Fruit fly (Drosophila melanogaster) whole organism, embryonic: ENCODE data around the gene Mocs2A.
A peak's percentile ranks its signal among the peaks of the same experiment; 100 is the strongest.

Experiments
- B-H1 ChIP-seq: fragments of 200-800 bp; sonication (Bioruptor generic); IDR thresholded peaks from 3 replicates; pipeline ENCODE4 v1.3.6; 2022; ENCODE audit warnings: missing biosample characterization, missing genetic modification characterization
- B-H2 ChIP-seq: fragments of 200-800 bp; sonication (Bioruptor generic); optimal IDR thresholded peaks from 2 replicates; lab custom pipeline; 2018; ENCODE audit warnings: missing biosample characterization, mild to moderate bottlenecking, missing genetic modification characterization
- C15 ChIP-seq: fragments of 200-800 bp; sonication (Bioruptor generic); IDR thresholded peaks from 3 replicates; pipeline ENCODE4 v1.3.6; 2022; ENCODE audit warnings: missing biosample characterization, missing genetic modification characterization
- CG10267 ChIP-seq: fragments of 200-800 bp; sonication (Bioruptor generic); optimal IDR thresholded peaks from 2 replicates; lab custom pipeline; 2018; ENCODE audit warnings: missing biosample characterization, mild to moderate bottlenecking, missing genetic modification characterization, moderate library complexity
- CG11085 ChIP-seq: fragments of 200-800 bp; sonication (Bioruptor generic); IDR thresholded peaks from 2 replicates; pipeline ENCODE4 v1.3.6; 2022; ENCODE audit warnings: missing biosample characterization, missing genetic modification characterization
- CG14860 ChIP-seq: fragments of 200-800 bp; sonication (Bioruptor generic); IDR thresholded peaks from 3 replicates; pipeline ENCODE4 v1.3.6; 2022; ENCODE audit warnings: missing biosample characterization, missing genetic modification characterization; ENCODE audit not compliant: partially characterized antibody
- CG15479 ChIP-seq: fragments of 200-800 bp; sonication (Bioruptor generic); optimal IDR thresholded peaks from 3 replicates; lab custom pipeline; 2019; ENCODE audit warnings: missing biosample characterization, mild to moderate bottlenecking, missing genetic modification characterization, moderate library complexity
- CG15696 ChIP-seq: fragments of 200-800 bp; sonication (Bioruptor generic); optimal IDR thresholded peaks from 2 replicates; lab custom pipeline; 2019; ENCODE audit warnings: missing biosample characterization, mild to moderate bottlenecking, missing genetic modification characterization, moderate library complexity
- CG16779 ChIP-seq: fragments of 200-800 bp; sonication (Bioruptor generic); IDR thresholded peaks from 2 replicates; pipeline ENCODE4 v1.3.6; 2022; ENCODE audit warnings: missing biosample characterization, missing genetic modification characterization
- CG17359 ChIP-seq: fragments of 200-800 bp; sonication (Bioruptor generic); optimal IDR thresholded peaks from 3 replicates; lab custom pipeline; 2018; ENCODE audit warnings: missing biosample characterization, mild to moderate bottlenecking, missing genetic modification characterization, moderate library complexity
- CG33557 ChIP-seq: fragments of 200-800 bp; sonication (Bioruptor generic); optimal IDR thresholded peaks from 2 replicates; lab custom pipeline; 2019; ENCODE audit warnings: missing biosample characterization, mild to moderate bottlenecking, missing genetic modification characterization, moderate library complexity
- CG3838 ChIP-seq: fragments of 200-800 bp; sonication (Bioruptor generic); optimal IDR thresholded peaks from 3 replicates; lab custom pipeline; 2016; ENCODE audit warnings: missing biosample characterization, missing genetic modification characterization
- CG43689 ChIP-seq: fragments of 200-800 bp; sonication (Bioruptor generic); IDR thresholded peaks from 2 replicates; pipeline ENCODE4 v1.3.6; 2022; ENCODE audit warnings: missing biosample characterization, missing genetic modification characterization
- CG4424 ChIP-seq: fragments of 200-800 bp; sonication (Bioruptor generic); optimal IDR thresholded peaks from 3 replicates; lab custom pipeline; 2016; ENCODE audit warnings: missing biosample characterization, missing genetic modification characterization
- CG7556 ChIP-seq: fragments of 200-800 bp; sonication (Bioruptor generic); optimal IDR thresholded peaks from 2 replicates; lab custom pipeline; 2017; ENCODE audit warnings: missing biosample characterization, mild to moderate bottlenecking, missing genetic modification characterization
- CG7928 ChIP-seq: fragments of 200-800 bp; sonication (Bioruptor generic); optimal IDR thresholded peaks from 2 replicates; lab custom pipeline; 2017; ENCODE audit warnings: missing biosample characterization, mild to moderate bottlenecking, missing genetic modification characterization
- CG8281 ChIP-seq: fragments of 200-800 bp; sonication (Bioruptor generic); optimal IDR thresholded peaks from 2 replicates; lab custom pipeline; 2018; ENCODE audit warnings: missing biosample characterization, mild to moderate bottlenecking, missing genetic modification characterization, moderate library complexity
- CG8765 ChIP-seq: fragments of 200-800 bp; sonication (Bioruptor generic); IDR thresholded peaks from 2 replicates; pipeline ENCODE4 v1.3.6; 2022; ENCODE audit warnings: missing biosample characterization, missing genetic modification characterization
- CG8924 ChIP-seq: fragments of 200-800 bp; optimal IDR thresholded peaks from 3 replicates; lab custom pipeline; 2019; ENCODE audit warnings: missing biosample characterization, mild to moderate bottlenecking, missing genetic modification characterization, moderate library complexity
- CkIIα-i1 ChIP-seq: fragments of 200-800 bp; sonication (Bioruptor generic); IDR thresholded peaks from 2 replicates; pipeline ENCODE4 v1.3.6; 2022; ENCODE audit warnings: missing biosample characterization, missing genetic modification characterization
- CrebB ChIP-seq: fragments of 200-800 bp; sonication (Bioruptor generic); optimal IDR thresholded peaks from 3 replicates; lab custom pipeline; 2018; ENCODE audit warnings: missing biosample characterization, mild to moderate bottlenecking, missing genetic modification characterization
- D ChIP-seq, 2 experiments: fragments of 200-800 bp in 1 of 2; fragments of >200 bp in 1 of 2; sonication (Bioruptor generic) in 1 of 2; optimal IDR thresholded peaks; 2 replicates in 1 of 2; 3 replicates in 1 of 2; lab custom pipeline; 2017; ENCODE audit warnings: mild to moderate bottlenecking in 1 of 2, missing biosample characterization in 1 of 2, missing genetic modification characterization in 1 of 2, missing genetic modification reagents in 1 of 2
- Fer2 ChIP-seq: fragments of 200-800 bp; sonication (Bioruptor generic); optimal IDR thresholded peaks from 2 replicates; lab custom pipeline; 2018; ENCODE audit warnings: missing biosample characterization, mild to moderate bottlenecking, missing genetic modification characterization, moderate library complexity
- Gug ChIP-seq: fragments of 200-800 bp; sonication (Bioruptor generic); IDR thresholded peaks from 4 replicates; pipeline ENCODE4 v1.3.6; 2022; ENCODE audit warnings: missing biosample characterization, missing genetic modification characterization
- HLHmδ ChIP-seq: fragments of 200-800 bp; sonication (Bioruptor generic); optimal IDR thresholded peaks from 2 replicates; lab custom pipeline; 2018; ENCODE audit warnings: missing biosample characterization, mild to moderate bottlenecking, missing genetic modification characterization, moderate library complexity
- Mad ChIP-seq: fragments of 200-800 bp; sonication (Bioruptor generic); optimal IDR thresholded peaks from 2 replicates; lab custom pipeline; 2016; ENCODE audit warnings: missing biosample characterization, missing genetic modification characterization
- Max ChIP-seq: fragments of 200-800 bp; sonication (Bioruptor generic); optimal IDR thresholded peaks from 2 replicates; lab custom pipeline; 2016; ENCODE audit warnings: missing biosample characterization, mild to moderate bottlenecking, missing genetic modification characterization
- Med ChIP-seq: fragments of 200-800 bp; sonication (Bioruptor generic); peaks from one replicate; lab custom pipeline; 2016; ENCODE audit warnings: missing biosample characterization, missing genetic modification characterization, mild to moderate bottlenecking, inconsistent platforms, moderate library complexity
- NC2α ChIP-seq: fragments of 200-800 bp; sonication (Bioruptor generic); optimal IDR thresholded peaks from 2 replicates; lab custom pipeline; 2016; ENCODE audit warnings: missing biosample characterization, missing genetic modification characterization
- NC2β ChIP-seq: fragments of 200-800 bp; sonication (Bioruptor generic); optimal IDR thresholded peaks from 2 replicates; lab custom pipeline; 2016; ENCODE audit warnings: missing biosample characterization, missing genetic modification characterization
- Nf-YA ChIP-seq: fragments of 200-800 bp; sonication (Bioruptor generic); IDR thresholded peaks from 2 replicates; pipeline ENCODE4 v1.3.6; 2022; ENCODE audit warnings: missing biosample characterization, missing genetic modification characterization
- Pdp1 ChIP-seq, 2 experiments: fragments of 200-800 bp; sonication (Bioruptor generic); optimal IDR thresholded peaks; 3 replicates each; lab custom pipeline; 2016; ENCODE audit warnings: missing biosample characterization in 2 of 2, missing genetic modification characterization in 2 of 2, mild to moderate bottlenecking in 1 of 2, moderate library complexity in 1 of 2
- Ssrp ChIP-seq: fragments of 200-800 bp; sonication (Bioruptor generic); optimal IDR thresholded peaks from 2 replicates; lab custom pipeline; 2018; ENCODE audit warnings: missing biosample characterization, mild to moderate bottlenecking, missing genetic modification characterization, moderate library complexity
- ato ChIP-seq: fragments of 200-800 bp; sonication (Bioruptor generic); IDR thresholded peaks from 2 replicates; pipeline ENCODE4 v1.3.6; 2022; ENCODE audit warnings: missing biosample characterization, missing genetic modification characterization; ENCODE audit not compliant: partially characterized antibody
- bsh ChIP-seq, 2 experiments: fragments of 200-800 bp; sonication (Bioruptor generic); optimal IDR thresholded peaks; 2 replicates each; lab custom pipeline; 2017 to 2018; ENCODE audit warnings: mild to moderate bottlenecking in 2 of 2, missing biosample characterization in 2 of 2, missing genetic modification characterization in 2 of 2, moderate library complexity in 1 of 2
- cad ChIP-seq: fragments of >200 bp; optimal IDR thresholded peaks from 2 replicates; lab custom pipeline; 2017; ENCODE audit warnings: missing biosample characterization, missing genetic modification characterization
- chinmo ChIP-seq: fragments of 200-800 bp; sonication (Bioruptor generic); IDR thresholded peaks from 4 replicates; pipeline ENCODE4 v1.3.6; 2022; ENCODE audit warnings: missing biosample characterization, missing genetic modification characterization; ENCODE audit not compliant: partially characterized antibody
- danr ChIP-seq: fragments of 200-800 bp; sonication (Bioruptor generic); IDR thresholded peaks from 2 replicates; pipeline ENCODE4 v1.3.6; 2022; ENCODE audit warnings: missing biosample characterization, missing genetic modification characterization
- en ChIP-seq: fragments of 200-800 bp; sonication (Bioruptor generic); optimal IDR thresholded peaks from 2 replicates; lab custom pipeline; 2016; ENCODE audit warnings: missing biosample characterization, missing genetic modification characterization
- esg ChIP-seq: fragments of 200-800 bp; sonication (Bioruptor generic); conservative IDR thresholded peaks from 2 replicates; pipeline ENCODE4 v1.3.6; 2022; ENCODE audit warnings: missing biosample characterization, missing genetic modification characterization
- eyg ChIP-seq: fragments of 200-800 bp; sonication (Bioruptor generic); optimal IDR thresholded peaks from 3 replicates; lab custom pipeline; 2016; ENCODE audit warnings: missing biosample characterization, missing genetic modification characterization
- fd102C ChIP-seq: fragments of 200-800 bp; sonication (Bioruptor generic); optimal IDR thresholded peaks from 2 replicates; lab custom pipeline; 2018; ENCODE audit warnings: missing biosample characterization, mild to moderate bottlenecking, missing genetic modification characterization, moderate library complexity
- insv ChIP-seq, 2 experiments: fragments of 200-800 bp; sonication (Bioruptor generic); optimal IDR thresholded peaks; 3 replicates each; lab custom pipeline; 2016 to 2018; ENCODE audit warnings: missing biosample characterization in 2 of 2, missing genetic modification characterization in 2 of 2
- nmo ChIP-seq: fragments of 200-800 bp; sonication (Bioruptor generic); optimal IDR thresholded peaks from 2 replicates; lab custom pipeline; 2018; ENCODE audit warnings: missing biosample characterization, mild to moderate bottlenecking, missing genetic modification characterization, moderate library complexity
- pnt ChIP-seq: fragments of 200-800 bp; sonication (Bioruptor generic); optimal IDR thresholded peaks from 3 replicates; lab custom pipeline; 2016; ENCODE audit warnings: missing biosample characterization, missing genetic modification characterization
- prd ChIP-seq, 3 experiments: fragments of >200 bp in 2 of 3; fragments of 200-800 bp in 1 of 3; sonication (Bioruptor generic) in 1 of 3; optimal IDR thresholded peaks in 2 of 3; IDR thresholded peaks in 1 of 3; 2 replicates in 2 of 3; 3 replicates in 1 of 3; pipeline versions ENCODE4 v1.3.6 to Lab custom; 2017 to 2022; ENCODE audit warnings: missing biosample characterization in 1 of 3, missing genetic modification characterization in 1 of 3
- tap ChIP-seq: fragments of 200-800 bp; optimal IDR thresholded peaks from 3 replicates; lab custom pipeline; 2019; ENCODE audit warnings: missing biosample characterization, mild to moderate bottlenecking, missing genetic modification characterization, moderate library complexity
- twi ChIP-seq: fragments of 200-800 bp; optimal IDR thresholded peaks from 2 replicates; lab custom pipeline; 2019; ENCODE audit warnings: missing biosample characterization, mild to moderate bottlenecking, missing genetic modification characterization, moderate library complexity
- zen ChIP-seq: fragments of 200-800 bp; sonication (Bioruptor generic); optimal IDR thresholded peaks from 3 replicates; lab custom pipeline; 2018; ENCODE audit warnings: missing biosample characterization, mild to moderate bottlenecking, missing genetic modification characterization, moderate library complexity

The Mocs2A gene

DNA sequence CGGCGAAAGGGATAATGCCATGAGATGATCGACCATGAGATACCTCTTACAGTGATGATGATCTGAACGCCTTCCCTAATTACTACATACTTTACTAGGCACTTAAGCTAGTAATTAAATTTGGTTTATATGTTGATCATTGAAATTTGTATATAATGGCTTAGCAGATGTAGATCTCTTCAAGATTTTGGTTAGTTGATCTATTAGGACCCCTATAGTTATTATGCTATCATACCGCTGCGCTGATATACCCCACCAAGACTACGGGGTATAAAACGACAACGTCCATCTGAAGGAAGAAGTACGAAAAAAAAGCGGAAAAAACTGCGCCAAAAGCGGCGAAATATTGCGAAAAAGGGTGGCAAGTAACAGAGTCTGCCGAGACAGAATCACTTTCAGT, 47.1 kb upstream of the Mocs2A start (continued):
- TF ChIP-seq pnt (GFP tag; lab: Kevin White, UChicago): peak; percentile 9
- TF ChIP-seq CG7928: no peak
- peak; percentile 25 for TF ChIP-seq Med (GFP tag; lab: Kevin White, UChicago)
- no peak for TF ChIP-seq chinmo (GFP tag; lab: Robert Waterston, UW)
- TF ChIP-seq Gug (GFP tag; lab: Robert Waterston, UW): no peak
- TF ChIP-seq Ssrp: peak; percentile 2
- no peak for TF ChIP-seq CG16779
- no peak for TF ChIP-seq Fer2 (tag; lab: Kevin White, UChicago)
- peak; percentile 37 for TF ChIP-seq CG8924 (tag; lab: Kevin White, UChicago)
- TF ChIP-seq tap: no peak
- no peak for TF ChIP-seq Max (GFP tag; lab: Kevin White, UChicago)
- TF ChIP-seq Mad: no peak
- TF ChIP-seq NC2α: no peak
- TF ChIP-seq NC2β (GFP tag; lab: Kevin White, UChicago): no peak
- no peak for TF ChIP-seq CG11085 (GFP tag; lab: Robert Waterston, UW)
- TF ChIP-seq bsh (GFP tag; optimal IDR thresholded peaks at IDR 0.05; lab: Kevin White, UChicago): peak in 1 of 2 experiments; percentile 14
- no peak for TF ChIP-seq Nf-YA (GFP tag; lab: Robert Waterston, UW)
- peak; percentile 48 for TF ChIP-seq CG10267 (tag; lab: Kevin White, UChicago)
- no peak for TF ChIP-seq HLHmδ (GFP tag; lab: Kevin White, UChicago)
- peak; percentile 8 for TF ChIP-seq CG17359 (tag; lab: Kevin White, UChicago)
- TF ChIP-seq CG4424 (GFP tag; lab: Kevin White, UChicago): peak; percentile 48
- TF ChIP-seq Pdp1 (GFP tag; optimal IDR thresholded peaks at IDR 0.05; lab: Kevin White, UChicago): peak in 1 of 2 experiments; percentile 37
- peak; percentile 25 for TF ChIP-seq CG7556
- peak; percentile 66 for TF ChIP-seq CG15696 (tag; lab: Kevin White, UChicago)
- no peak for TF ChIP-seq CG3838 (GFP tag; lab: Kevin White, UChicago)
- no peak for TF ChIP-seq prd (optimal IDR thresholded peaks at IDR 0.05; lab: Kevin White, UChicago)
- TF ChIP-seq prd (GFP tag; IDR thresholded peaks at IDR 0.05; lab: Robert Waterston, UW): peak; percentile 57
- TF ChIP-seq nmo (GFP tag; lab: Kevin White, UChicago): peak; percentile 41
- TF ChIP-seq C15: no peak
- no peak for TF ChIP-seq eyg (GFP tag; lab: Kevin White, UChicago)
- TF ChIP-seq CG14860: no peak
- peak; percentile 8; the same call in 1 of the 2 replicates for TF ChIP-seq danr (GFP tag; lab: Robert Waterston, UW)
- TF ChIP-seq, all 482 proteins: peak for 69

DNA sequence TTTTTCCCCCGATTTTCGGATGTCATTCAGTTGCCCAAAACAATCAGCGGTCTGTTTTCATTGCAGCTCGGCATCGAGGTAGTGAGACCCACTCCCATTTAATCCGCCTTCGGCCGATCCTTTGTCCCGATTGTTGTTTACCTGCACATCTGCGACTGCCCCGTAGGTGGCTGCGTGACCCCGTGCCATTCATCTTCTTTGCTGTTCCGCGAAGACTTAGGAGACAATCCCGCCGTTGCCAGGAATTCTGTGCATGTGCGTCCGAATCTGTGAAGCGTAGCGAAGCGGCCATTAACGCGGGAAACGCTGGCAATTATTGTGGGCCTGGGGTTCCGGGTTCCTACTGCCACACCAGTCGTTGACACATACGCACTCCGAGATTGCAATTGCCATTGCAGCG, 45.8 kb upstream of the Mocs2A start:
- TF ChIP-seq fd102C: no peak
- TF ChIP-seq zen (tag; lab: Kevin White, UChicago): peak; percentile 89
- no peak for TF ChIP-seq esg (GFP tag; lab: Robert Waterston, UW)
- no peak for TF ChIP-seq CkIIα-i1 (GFP tag; lab: Robert Waterston, UW)
- TF ChIP-seq B-H2: no peak
- TF ChIP-seq CG8281: no peak
- no peak for TF ChIP-seq CG33557 (GFP tag; lab: Kevin White, UChicago)
- peak; percentile 18 for TF ChIP-seq cad
- TF ChIP-seq CG8765 (GFP tag; lab: Robert Waterston, UW): no peak
- peak; percentile 23 for TF ChIP-seq CG15479 (GFP tag; lab: Kevin White, UChicago)
- TF ChIP-seq insv (GFP tag; optimal IDR thresholded peaks at IDR 0.05; lab: Kevin White, UChicago): no peak
- no peak for TF ChIP-seq en (GFP tag; lab: Kevin White, UChicago)
- peak; percentile 10 for TF ChIP-seq twi (tag; lab: Kevin White, UChicago)
- no peak for TF ChIP-seq CG43689
- TF ChIP-seq CrebB: no peak
- peak; percentile 92 for TF ChIP-seq D (optimal IDR thresholded peaks at IDR 0.05; lab: Kevin White, UChicago)
- no peak for TF ChIP-seq D (GFP tag; optimal IDR thresholded peaks at IDR 0.05; lab: Kevin White, UChicago)
- no peak for TF ChIP-seq B-H1
- TF ChIP-seq ato: no peak
